Worm (Caenorhabditis elegans): ENCODE measurements around the gene lido-17.

DNA sequence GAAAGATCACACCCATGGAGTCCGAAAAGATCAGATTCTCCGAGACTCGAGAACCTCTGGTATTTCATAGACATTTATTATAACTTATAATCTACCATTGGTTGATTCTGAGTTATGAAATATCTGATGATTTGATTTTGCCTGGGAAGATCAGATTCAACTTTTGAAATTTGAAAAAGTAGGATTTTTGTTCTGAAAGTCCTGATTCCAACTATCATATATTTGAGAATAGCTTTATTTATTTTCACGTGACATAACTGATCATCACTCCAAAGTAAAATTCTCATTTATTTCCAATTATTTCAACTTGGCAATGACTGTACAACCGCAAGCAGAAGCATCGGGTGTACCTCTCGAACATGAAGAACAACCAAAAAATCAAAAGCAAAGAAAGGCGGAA, 7.1 kb upstream of the lido-17 start, which contains the start of gene Y51B9A.7:
- TF ChIP-seq him-1 (tag; optimal IDR thresholded peaks at IDR 0.05) (no peak), dao-5 (tag; optimal IDR thresholded peaks at IDR 0.05) (no peak)
